Fruit fly (Drosophila melanogaster): ENCODE results near the gene MnM.

MnM gene

DNA sequence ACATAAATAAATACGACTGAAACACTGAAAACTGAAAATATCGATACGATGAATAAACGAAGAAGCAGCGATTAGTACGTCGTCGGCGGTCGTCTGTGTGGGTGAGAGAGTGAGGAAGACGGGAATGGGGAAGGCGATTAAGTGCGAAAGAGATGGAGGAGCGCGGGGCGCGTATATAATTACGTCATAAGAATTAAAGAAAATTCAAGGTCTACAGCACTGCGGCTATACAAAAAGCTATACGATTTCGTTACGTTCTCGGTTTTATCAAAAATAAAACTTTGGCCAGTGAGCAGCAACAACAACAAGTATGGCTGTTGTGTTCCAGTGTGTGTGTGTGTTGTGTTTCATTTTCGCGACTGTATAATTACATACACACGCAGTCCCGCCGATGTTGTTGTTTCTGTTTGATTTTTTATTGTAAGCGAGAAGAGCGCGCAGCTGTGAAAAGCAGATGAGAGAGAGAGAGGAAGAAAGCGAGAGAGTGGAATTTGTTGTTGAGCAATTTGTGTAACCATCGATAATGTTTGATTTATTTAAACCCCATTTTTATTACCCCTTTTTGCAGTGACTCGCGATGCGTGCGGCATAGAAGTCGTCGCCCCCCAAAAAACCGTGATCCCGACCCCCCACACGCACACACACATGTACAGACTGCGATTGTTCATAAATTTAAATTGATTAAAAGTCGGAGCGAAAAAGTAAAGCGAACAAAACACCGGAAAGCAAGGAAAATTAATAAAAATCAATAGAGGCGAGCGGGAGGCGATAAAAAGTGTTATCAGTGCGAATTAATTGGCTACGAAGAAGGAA, 29.1 kb downstream of the MnM start (continued):
- TF ChIP-seq vnd (GFP tag; IDR thresholded peaks at IDR 0.05; ENCODE audit: partially characterized antibody) (no peak), CG3163 (GFP tag; optimal IDR thresholded peaks at IDR 0.05) (no peak), Dip2 (GFP tag; IDR thresholded peaks at IDR 0.05) (no peak), sens-2 (GFP tag; IDR thresholded peaks at IDR 0.05) (no peak), CG14667 (GFP tag; IDR thresholded peaks at IDR 0.05) (no peak), onecut (GFP tag; IDR thresholded peaks at IDR 0.05) (peak; percentile 34), kni (GFP tag; optimal IDR thresholded peaks at IDR 0.05) (no peak), Sry-β (GFP tag; optimal IDR thresholded peaks at IDR 0.05) (no peak), lov (optimal IDR thresholded peaks at IDR 0.05) (no peak), lov (GFP tag; IDR thresholded peaks at IDR 0.05) (no peak), Lpt (GFP tag; optimal IDR thresholded peaks at IDR 0.05) (no peak), ewg (GFP tag; optimal IDR thresholded peaks at IDR 0.05) (peak; percentile 10), CG7963 (GFP tag; IDR thresholded peaks at IDR 0.05; ENCODE audit: partially characterized antibody) (no peak), CG2875 (GFP tag; optimal IDR thresholded peaks at IDR 0.05) (no peak), gt (GFP tag; IDR thresholded peaks at IDR 0.05) (no peak), CG3065 (GFP tag; optimal IDR thresholded peaks at IDR 0.05) (no peak), Doc2 (GFP tag; IDR thresholded peaks at IDR 0.05) (no peak), CG9437 (GFP tag; optimal IDR thresholded peaks at IDR 0.05) (no peak), CG4820 (GFP tag; optimal IDR thresholded peaks at IDR 0.05) (no peak), HmgD (GFP tag; optimal IDR thresholded peaks at IDR 0.05) (no peak), CG7372 (GFP tag; IDR thresholded peaks at IDR 0.05) (no peak), E2f1 (GFP tag; IDR thresholded peaks at IDR 0.05) (no peak), Meics (GFP tag; optimal IDR thresholded peaks at IDR 0.05) (peak; percentile 76), ttk (GFP tag; IDR thresholded peaks at IDR 0.05) (no peak), CG7987 (GFP tag; optimal IDR thresholded peaks at IDR 0.05) (no peak), CG18262 (tag; optimal IDR thresholded peaks at IDR 0.05) (no peak), dpn (GFP tag; optimal IDR thresholded peaks at IDR 0.05) (no peak), CG6272 (GFP tag; IDR thresholded peaks at IDR 0.05) (no peak), Jarid2 (GFP tag; optimal IDR thresholded peaks at IDR 0.05) (no peak), NK7.1 (GFP tag; optimal IDR thresholded peaks at IDR 0.05) (no peak), tx (GFP tag; optimal IDR thresholded peaks at IDR 0.05) (no peak), CG11504 (tag; optimal IDR thresholded peaks at IDR 0.05) (no peak), CG1832 (GFP tag; optimal IDR thresholded peaks at IDR 0.05) (peak; percentile 82), Vsx1 (GFP tag; optimal IDR thresholded peaks at IDR 0.05) (no peak), en (GFP tag; optimal IDR thresholded peaks at IDR 0.05) (no peak), Ptx1 (GFP tag; IDR thresholded peaks at IDR 0.05) (peak; percentile 31; the same call in 1 of the 2 replicates), Oaz (GFP tag; IDR thresholded peaks at IDR 0.05) (no peak), Abd-B (GFP tag; optimal IDR thresholded peaks at IDR 0.05) (no peak), CG7928 (GFP tag; optimal IDR thresholded peaks at IDR 0.05) (no peak), CG12071 (GFP tag; optimal IDR thresholded peaks at IDR 0.05) (no peak), Fer3 (tag; optimal IDR thresholded peaks at IDR 0.05) (no peak), fd3F (GFP tag; optimal IDR thresholded peaks at IDR 0.05) (no peak), Fer1 (GFP tag; optimal IDR thresholded peaks at IDR 0.05) (peak; percentile 71), CG31365 (tag; optimal IDR thresholded peaks at IDR 0.05) (no peak), CG33213 (GFP tag; optimal IDR thresholded peaks at IDR 0.05) (no peak), CG6689 (GFP tag; IDR thresholded peaks at IDR 0.05) (no peak), CG3995 (GFP tag; optimal IDR thresholded peaks at IDR 0.05) (peak; percentile 38), zen2 (GFP tag; IDR thresholded peaks at IDR 0.05; ENCODE audit: partially characterized antibody) (no peak; the same call in 2 of the 3 replicates), twi (tag; optimal IDR thresholded peaks at IDR 0.05) (no peak), wor (GFP tag; IDR thresholded peaks at IDR 0.05) (no peak)
